Fruit fly (Drosophila melanogaster): Measurements from ENCODE around the gene mri.

DNA sequence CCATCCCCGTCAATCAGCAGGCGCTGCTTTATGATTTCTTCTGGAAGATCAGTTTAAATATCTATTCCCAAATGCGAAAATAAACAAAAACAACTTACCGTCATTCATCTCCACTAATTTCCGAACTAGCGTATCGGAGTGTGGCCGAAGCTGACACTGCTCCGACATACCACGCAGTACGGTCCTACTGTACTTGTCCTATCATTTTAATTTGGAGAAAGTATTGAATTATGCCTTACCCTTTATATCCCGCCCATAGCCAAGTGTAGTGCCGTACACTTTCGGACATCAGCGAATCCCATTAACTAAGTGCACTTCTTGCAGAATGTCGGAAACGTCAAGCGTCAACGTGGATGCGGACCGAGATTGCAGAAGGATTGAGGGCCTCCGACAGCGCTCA, 12.5 kb downstream of the mri start, which contains the start of the genes thoc7 and Dis3l2:
- TF ChIP-seq usp (GFP tag; optimal IDR thresholded peaks at IDR 0.05): no peak
- TF ChIP-seq psq (optimal IDR thresholded peaks at IDR 0.05): no peak
- TF ChIP-seq CG8478 (optimal IDR thresholded peaks at IDR 0.05): no peak
- no peak for TF ChIP-seq pan (optimal IDR thresholded peaks at IDR 0.05)
- TF ChIP-seq Dll (optimal IDR thresholded peaks at IDR 0.05): no peak

Measured in whole organism.